Fruit fly (Drosophila melanogaster): Measurements from ENCODE around the gene CG13983.

DNA sequence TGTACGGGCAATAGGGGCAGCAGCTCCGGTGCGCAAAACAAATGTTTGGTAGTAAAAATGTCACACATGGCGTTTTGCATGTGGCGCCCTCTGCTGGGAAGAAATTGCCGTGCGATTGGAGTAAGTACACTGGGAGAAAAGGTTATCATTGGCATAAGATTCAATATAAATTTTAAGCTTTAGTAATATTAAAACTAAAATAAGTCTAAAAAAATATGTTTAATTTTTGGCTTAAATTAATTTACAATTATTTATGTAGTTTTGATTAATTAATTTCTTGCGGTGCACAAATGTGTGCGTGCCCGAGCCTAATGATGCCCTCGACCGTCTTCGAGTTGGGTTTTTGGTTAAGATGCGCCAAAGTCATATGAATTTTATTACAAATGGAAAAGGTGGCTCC, 16.0 kb upstream of the CG13983 start:
- TF ChIP-seq Myc (optimal IDR thresholded peaks at IDR 0.05) (no peak), dl (GFP tag; optimal IDR thresholded peaks at IDR 0.05; ENCODE audit: insufficient read depth in 1 of 2, partially characterized antibody in 2 of 2) (no peak), lola (GFP tag; optimal IDR thresholded peaks at IDR 0.05) (no peak), CG32264 (GFP tag; optimal IDR thresholded peaks at IDR 0.05) (no peak), Vsx2 (GFP tag; optimal IDR thresholded peaks at IDR 0.05; ENCODE audit: partially characterized antibody) (no peak), Sp1 (GFP tag; optimal IDR thresholded peaks at IDR 0.05) (no peak)

Data from whole organism, wandering third instar larva.